Worm (Caenorhabditis elegans): ENCODE measurements around the gene sra-2.

- TF ChIP-seq ama-1 (optimal IDR thresholded peaks at IDR 0.05) (no peak), hlh-6 (tag; optimal IDR thresholded peaks at IDR 0.05) (no peak), pha-4 (tag; optimal IDR thresholded peaks at IDR 0.05) (no peak), ceh-9 (tag; optimal IDR thresholded peaks at IDR 0.05) (no peak), Y22D7AL.16 (tag; optimal IDR thresholded peaks at IDR 0.05) (no peak), eyg-1 (tag; optimal IDR thresholded peaks at IDR 0.05) (no peak), elt-2 (tag; optimal IDR thresholded peaks at IDR 0.05) (no peak), rnt-1 (tag; optimal IDR thresholded peaks at IDR 0.05) (no peak), nfya-1 (tag; optimal IDR thresholded peaks at IDR 0.05) (no peak), zip-5 (tag; optimal IDR thresholded peaks at IDR 0.05) (no peak)
Observed at ce11 chrII:9482529-9482928, 46.1 kb upstream of the sra-2 start.

Data from whole organism, late embryonic.